Worm (Caenorhabditis elegans) whole organism, L4/young adult: ENCODE measurements around the gene abi-1.

Source experiments
- dao-5 ChIP-seq: sonication (generic microtip); optimal IDR thresholded peaks from 2 replicates; lab custom pipeline; 2016; ENCODE audit warnings: missing genotype, missing genetic modification characterization, moderate library complexity, missing compliant biosample characterization
- him-1 ChIP-seq: sonication (generic microtip); optimal IDR thresholded peaks from 2 replicates; lab custom pipeline; 2016; ENCODE audit warnings: missing genotype, missing genetic modification reagents, missing genetic modification characterization, missing compliant biosample characterization

ce11 chrIII:5642692-5643091 lies 49.8 kb downstream of the abi-1 start:
- no peak for TF ChIP-seq him-1 (tag; lab: Kevin White, UChicago)
- no peak for TF ChIP-seq dao-5 (tag; lab: Kevin White, UChicago)
